Worm (Caenorhabditis elegans) whole organism, L4 larva: ENCODE measurements around the gene C48B4.12.
A peak's percentile ranks its signal among the peaks of the same experiment; 100 is the strongest.

Source experiments
- D1046.2 ChIP-seq: fragments of 200-800 bp; sonication (Bioruptor generic); IDR thresholded peaks from 2 replicates; pipeline ENCODE4 v1.3.6; 2022; ENCODE audit warnings: missing genetic modification characterization, missing compliant biosample characterization
- F37D6.2 ChIP-seq: sonication (generic microtip); optimal IDR thresholded peaks from 2 replicates; lab custom pipeline; 2016; ENCODE audit warnings: mild to moderate bottlenecking, missing genetic modification characterization, missing compliant biosample characterization
- T26A8.4 ChIP-seq: fragments of 200-800 bp; sonication (Bioruptor generic); IDR thresholded peaks from 2 replicates; pipeline ENCODE4 v1.3.6; 2022; ENCODE audit warnings: missing genetic modification characterization, missing compliant biosample characterization
- Y105C5A.15 ChIP-seq: fragments of 200-800 bp; sonication (Bioruptor generic); IDR thresholded peaks from 2 replicates; pipeline ENCODE4 v1.3.6; 2022; ENCODE audit warnings: missing genetic modification characterization, missing compliant biosample characterization
- Y5F2A.4 ChIP-seq: fragments of 200-800 bp; sonication (Bioruptor generic); optimal IDR thresholded peaks from 2 replicates; lab custom pipeline; 2018; ENCODE audit warnings: mild to moderate bottlenecking, missing genetic modification characterization, missing compliant biosample characterization
- aha-1 ChIP-seq: fragments of 150-350 bp; peaks from one replicate; lab custom pipeline; 2014; ENCODE audit warnings: missing biosample characterization, missing genetic modification characterization
- aly-2 ChIP-seq: sonication (generic microtip); optimal IDR thresholded peaks from 2 replicates; lab custom pipeline; 2018; ENCODE audit warnings: missing biosample characterization, missing genetic modification characterization
- arid-1 ChIP-seq: fragments of 200-800 bp; sonication (Bioruptor generic); conservative IDR thresholded peaks from 2 replicates; pipeline ENCODE4 v1.3.6; 2022; ENCODE audit warnings: missing genetic modification reagents, missing genetic modification characterization, missing compliant biosample characterization
- attf-4 ChIP-seq: sonication (generic microtip); optimal IDR thresholded peaks from 3 replicates; lab custom pipeline; 2017; ENCODE audit warnings: missing biosample characterization, missing genetic modification characterization
- ceh-20 ChIP-seq: fragments of 200-800 bp; sonication (Bioruptor generic); IDR thresholded peaks from 2 replicates; pipeline ENCODE4 v1.3.6; 2022; ENCODE audit warnings: missing genetic modification reagents, missing genetic modification characterization, missing compliant biosample characterization
- ceh-28 ChIP-seq: fragments of 150-350 bp; optimal IDR thresholded peaks from 2 replicates; lab custom pipeline; 2014; ENCODE audit warnings: missing biosample characterization, missing genetic modification reagents, missing genetic modification characterization
- ceh-32 ChIP-seq: sonication (generic microtip); optimal IDR thresholded peaks from 2 replicates; lab custom pipeline; 2016; ENCODE audit warnings: mild to moderate bottlenecking, missing genetic modification characterization, missing compliant biosample characterization; ENCODE audit not compliant: poor library complexity
- ces-1 ChIP-seq: fragments of 150-350 bp; sonication (generic microtip); optimal IDR thresholded peaks from 4 replicates; lab custom pipeline; 2014; ENCODE audit warnings: missing biosample characterization, missing genetic modification reagents, missing genetic modification characterization
- daf-12 ChIP-seq: fragments of 150-350 bp; optimal IDR thresholded peaks from 2 replicates; lab custom pipeline; 2014; ENCODE audit warnings: missing biosample characterization, missing genetic modification reagents, missing genetic modification characterization
- daf-16 ChIP-seq, 3 experiments: sonication (generic microtip); optimal IDR thresholded peaks; 2 replicates each; lab custom pipeline; 2016 to 2017; ENCODE audit warnings: missing genetic modification characterization in 3 of 3, missing genetic modification reagents in 3 of 3, mild to moderate bottlenecking in 2 of 3, missing compliant biosample characterization in 2 of 3, missing biosample characterization in 1 of 3, moderate library complexity in 1 of 3
- dmd-6 ChIP-seq: fragments of 200-800 bp; sonication (Bioruptor generic); IDR thresholded peaks from 2 replicates; pipeline ENCODE4 v1.3.6; 2022; ENCODE audit warnings: missing genetic modification reagents, missing genetic modification characterization, missing compliant biosample characterization
- dmd-9 ChIP-seq: fragments of 200-800 bp; sonication (Bioruptor generic); IDR thresholded peaks from 2 replicates; pipeline ENCODE4 v1.3.6; 2022; ENCODE audit warnings: missing genetic modification reagents, missing genetic modification characterization, missing compliant biosample characterization
- duxl-1 ChIP-seq: sonication (generic microtip); optimal IDR thresholded peaks from 2 replicates; lab custom pipeline; 2016; ENCODE audit warnings: mild to moderate bottlenecking, missing genetic modification characterization, moderate library complexity, missing compliant biosample characterization; ENCODE audit not compliant: poor library complexity
- egl-27 ChIP-seq: sonication (generic microtip); optimal IDR thresholded peaks from 3 replicates; lab custom pipeline; 2017; ENCODE audit warnings: missing biosample characterization, missing genetic modification reagents, missing genetic modification characterization
- egl-43 ChIP-seq: fragments of 200-800 bp; sonication (Bioruptor generic); IDR thresholded peaks from 2 replicates; pipeline ENCODE4 v1.3.6; 2022; ENCODE audit warnings: missing genetic modification reagents, missing genetic modification characterization, missing compliant biosample characterization
- fkh-10 ChIP-seq: fragments of 150-350 bp; optimal IDR thresholded peaks from 2 replicates; lab custom pipeline; 2014; ENCODE audit warnings: missing biosample characterization, missing genetic modification reagents, missing genetic modification characterization
- fos-1 ChIP-seq: fragments of 150-350 bp; optimal IDR thresholded peaks from 2 replicates; lab custom pipeline; 2014; ENCODE audit warnings: missing biosample characterization, missing genetic modification characterization
- hif-1 ChIP-seq, 2 experiments: sonication (generic microtip); optimal IDR thresholded peaks; 2 replicates each; lab custom pipeline; 2016 to 2017; ENCODE audit warnings: missing compliant biosample characterization in 2 of 2, missing genetic modification characterization in 2 of 2, missing genetic modification reagents in 2 of 2, missing genotype in 2 of 2, mild to moderate bottlenecking in 1 of 2
- hlh-11 ChIP-seq: fragments of 200-800 bp; sonication (Bioruptor generic); optimal IDR thresholded peaks from 2 replicates; lab custom pipeline; 2018; ENCODE audit warnings: mild to moderate bottlenecking, missing genetic modification characterization, missing compliant biosample characterization
- jun-1 ChIP-seq: fragments of 150-350 bp; optimal IDR thresholded peaks from 2 replicates; lab custom pipeline; 2014; ENCODE audit warnings: missing biosample characterization, missing genetic modification reagents, missing genetic modification characterization
- lim-7 ChIP-seq: fragments of 200-800 bp; sonication (Bioruptor generic); IDR thresholded peaks from 2 replicates; pipeline ENCODE4 v1.3.6; 2022; ENCODE audit warnings: missing genetic modification characterization, missing compliant biosample characterization
- lin-15B ChIP-seq: fragments of 150-350 bp; sonication (generic microtip); optimal IDR thresholded peaks from 3 replicates; lab custom pipeline; 2014; ENCODE audit warnings: missing biosample characterization, missing genetic modification characterization
- lsy-2 ChIP-seq, 2 experiments: fragments of 150-350 bp in 1 of 2; sonication (generic microtip) in 1 of 2; optimal IDR thresholded peaks; 2 replicates each; lab custom pipeline; 2014 to 2017; ENCODE audit warnings: missing biosample characterization in 2 of 2, missing genetic modification characterization in 2 of 2
- madf-5 ChIP-seq, 2 experiments: fragments of 200-800 bp; sonication (Bioruptor generic); IDR thresholded peaks; 2 replicates each; pipeline ENCODE4 v1.3.6; 2022; ENCODE audit warnings: missing compliant biosample characterization in 2 of 2, missing genetic modification characterization in 2 of 2
- mdt-29 ChIP-seq: fragments of 200-800 bp; sonication (Bioruptor generic); IDR thresholded peaks from 2 replicates; pipeline ENCODE4 v1.3.6; 2022; ENCODE audit warnings: missing genetic modification reagents, missing genetic modification characterization, missing compliant biosample characterization
- mxl-2 ChIP-seq: fragments of 200-800 bp; sonication (Bioruptor generic); conservative IDR thresholded peaks from 2 replicates; pipeline ENCODE4 v1.3.6; 2022; ENCODE audit warnings: missing genetic modification reagents, missing genetic modification characterization, missing compliant biosample characterization
- nhr-10 ChIP-seq: fragments of 150-350 bp; optimal IDR thresholded peaks from 2 replicates; lab custom pipeline; 2014; ENCODE audit warnings: missing biosample characterization, missing genetic modification characterization
- nhr-11 ChIP-seq: fragments of 150-350 bp; optimal IDR thresholded peaks from 2 replicates; lab custom pipeline; 2014; ENCODE audit warnings: missing biosample characterization, missing genetic modification characterization
- nhr-237 ChIP-seq: sonication (generic microtip); optimal IDR thresholded peaks from 2 replicates; lab custom pipeline; 2017; ENCODE audit warnings: missing biosample characterization, missing genetic modification characterization
- nhr-41 ChIP-seq: fragments of 200-800 bp; sonication (Bioruptor generic); IDR thresholded peaks from 2 replicates; pipeline ENCODE4 v1.3.6; 2022; ENCODE audit warnings: missing genetic modification reagents, missing genetic modification characterization, missing compliant biosample characterization
- nhr-48 ChIP-seq: sonication (generic microtip); optimal IDR thresholded peaks from 2 replicates; lab custom pipeline; 2016; ENCODE audit warnings: mild to moderate bottlenecking, missing genetic modification characterization, missing compliant biosample characterization
- nhr-76 ChIP-seq: fragments of 150-350 bp; optimal IDR thresholded peaks from 2 replicates; lab custom pipeline; 2014; ENCODE audit warnings: missing biosample characterization, missing genetic modification characterization
- php-3 ChIP-seq: fragments of 200-800 bp; sonication (Bioruptor generic); IDR thresholded peaks from 2 replicates; pipeline ENCODE4 v1.3.6; 2022; ENCODE audit warnings: missing genetic modification reagents, missing genetic modification characterization, missing compliant biosample characterization
- pqm-1 ChIP-seq: sonication (generic microtip); optimal IDR thresholded peaks from 2 replicates; lab custom pipeline; 2017; ENCODE audit warnings: missing biosample characterization, missing genetic modification characterization
- rbr-2 ChIP-seq: sonication (generic microtip); optimal IDR thresholded peaks from 2 replicates; lab custom pipeline; 2016; ENCODE audit warnings: missing genotype, missing genetic modification characterization, missing compliant biosample characterization
- saeg-2 ChIP-seq: fragments of 200-800 bp; sonication (Bioruptor generic); IDR thresholded peaks from 2 replicates; pipeline ENCODE4 v1.3.6; 2022; ENCODE audit warnings: missing genetic modification reagents, missing genetic modification characterization, missing compliant biosample characterization
- set-16 ChIP-seq: fragments of 200-800 bp; sonication (Bioruptor generic); IDR thresholded peaks from 2 replicates; pipeline ENCODE4 v1.3.6; 2022; ENCODE audit warnings: missing genetic modification reagents, missing genetic modification characterization, missing compliant biosample characterization
- skn-1 ChIP-seq: fragments of 150-350 bp; optimal IDR thresholded peaks from 2 replicates; lab custom pipeline; 2014; ENCODE audit warnings: missing biosample characterization, missing genetic modification characterization
- snpc-4 ChIP-seq: fragments of 150-350 bp; optimal IDR thresholded peaks from 2 replicates; lab custom pipeline; 2014; ENCODE audit warnings: missing biosample characterization, missing genetic modification characterization
- tra-1 ChIP-seq: fragments of 200-800 bp; sonication (Bioruptor generic); IDR thresholded peaks from 2 replicates; pipeline ENCODE4 v1.3.6; 2022; ENCODE audit warnings: missing genetic modification reagents, missing genetic modification characterization, missing compliant biosample characterization
- unc-39 ChIP-seq: sonication (generic microtip); optimal IDR thresholded peaks from 2 replicates; lab custom pipeline; 2017; ENCODE audit warnings: missing biosample characterization, missing genetic modification characterization
- unc-62 ChIP-seq, 3 experiments: fragments of 150-350 bp in 1 of 3; sonication (generic microtip); optimal IDR thresholded peaks in 2 of 3; peaks in 1 of 3; 1 replicate in 1 of 3; 2 replicates in 2 of 3; lab custom pipeline; 2014 to 2017; ENCODE audit warnings: missing biosample characterization in 3 of 3, missing genetic modification characterization in 3 of 3, missing genetic modification reagents in 3 of 3, missing genotype in 1 of 3
- zag-1 ChIP-seq: fragments of 150-350 bp; optimal IDR thresholded peaks from 2 replicates; lab custom pipeline; 2014; ENCODE audit warnings: missing biosample characterization, missing genetic modification characterization
- zfp-3 ChIP-seq: fragments of 200-800 bp; sonication (Bioruptor generic); conservative IDR thresholded peaks from 2 replicates; pipeline ENCODE4 v1.3.6; 2022; ENCODE audit warnings: missing genetic modification reagents, missing genetic modification characterization, missing compliant biosample characterization
- zip-11 ChIP-seq: fragments of 200-800 bp; sonication (Bioruptor generic); IDR thresholded peaks from 2 replicates; pipeline ENCODE4 v1.3.6; 2022; ENCODE audit warnings: missing genetic modification characterization, missing compliant biosample characterization
- ztf-11 ChIP-seq: fragments of 150-350 bp; optimal IDR thresholded peaks from 2 replicates; lab custom pipeline; 2014; ENCODE audit warnings: missing biosample characterization, missing genetic modification characterization

C48B4.12 gene

DNA sequence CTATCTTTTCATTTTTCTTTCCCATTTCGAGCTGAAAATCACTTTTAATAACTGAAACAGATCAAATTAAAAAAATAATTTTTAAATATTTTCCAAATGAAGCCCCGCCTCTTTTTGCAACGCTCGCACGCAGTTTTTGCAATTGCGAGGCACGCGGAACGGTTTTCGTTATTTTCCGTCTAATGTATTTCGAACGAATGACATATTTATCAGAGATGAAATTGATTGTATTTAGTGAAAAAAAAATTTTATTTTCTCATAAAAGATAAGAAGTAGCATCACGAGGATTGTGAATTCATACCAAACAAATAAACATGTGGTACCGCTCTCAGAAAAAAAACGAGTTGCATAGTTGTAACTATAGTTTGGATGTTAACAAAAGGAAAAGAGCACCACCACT, 32.7 kb downstream of the C48B4.12 start, which contains the start of gene rpac-19 (continued):
- TF ChIP-seq fkh-10 (GFP tag; lab: Kevin White, UChicago) (no peak), hlh-11 (no peak), php-3 (GFP tag; lab: Robert Waterston, UW) (peak; percentile 67; the same call in 1 of the 2 replicates), zag-1 (tag; lab: Kevin White, UChicago) (no peak), unc-62 (GFP tag; optimal IDR thresholded peaks at IDR 0.05 in 1 of 2; lab: Kevin White, UChicago) (no peak), unc-62 (tag; optimal IDR thresholded peaks at IDR 0.05; lab: Kevin White, UChicago) (no peak), unc-39 (tag; lab: Kevin White, UChicago) (no peak), nhr-237 (tag; lab: Kevin White, UChicago) (no peak), nhr-10 (tag; lab: Kevin White, UChicago) (peak; percentile 13), egl-43 (GFP tag; lab: Robert Waterston, UW) (0 out of 2 replicates have a peak, but pooled peaks have one; percentile 43), Y5F2A.4 (GFP tag; lab: Kevin White, UChicago) (no peak), zfp-3 (GFP tag; lab: Robert Waterston, UW) (peak; percentile 73; the same call in 1 of the 2 replicates), daf-16 (GFP tag; optimal IDR thresholded peaks at IDR 0.05; lab: Kevin White, UChicago) (peak; percentile 9 to 56), daf-16 (tag; optimal IDR thresholded peaks at IDR 0.05; lab: Kevin White, UChicago) (peak; percentile 97), saeg-2 (GFP tag; lab: Robert Waterston, UW) (0 out of 2 replicates have a peak, but pooled peaks have one; percentile 8), mdt-29 (GFP tag; lab: Robert Waterston, UW) (peak; percentile 72; the same call in 1 of the 2 replicates), arid-1 (GFP tag; lab: Robert Waterston, UW) (peak; percentile 58; the same call in 1 of the 2 replicates), ceh-32 (no peak), nhr-76 (tag; lab: Kevin White, UChicago) (no peak), jun-1 (peak; percentile 27), hif-1 (tag; optimal IDR thresholded peaks at IDR 0.05; lab: Kevin White, UChicago) (peak in 1 of 2 experiments; percentile 74), lin-15B (tag; lab: Kevin White, UChicago) (no peak), mxl-2 (no peak), aly-2 (no peak), snpc-4 (tag; lab: Kevin White, UChicago) (no peak), lsy-2 (tag; optimal IDR thresholded peaks at IDR 0.05; lab: Kevin White, UChicago) (peak in 1 of 2 experiments; percentile 84), D1046.2 (no peak), zip-11 (no peak), F37D6.2 (tag; lab: Kevin White, UChicago) (peak; percentile 14), nhr-48 (tag; lab: Kevin White, UChicago) (peak; percentile 65), fos-1 (tag; lab: Kevin White, UChicago) (no peak), ces-1 (no peak), nhr-41 (GFP tag; lab: Robert Waterston, UW) (no peak; the same call in 1 of the 2 replicates), tra-1 (GFP tag; lab: Robert Waterston, UW) (no peak), attf-4 (tag; lab: Kevin White, UChicago) (no peak), pqm-1 (peak; percentile 12), daf-12 (no peak), dmd-6 (GFP tag; lab: Robert Waterston, UW) (peak; percentile 60), Y105C5A.15 (GFP tag; lab: Robert Waterston, UW) (0 out of 2 replicates have a peak, but pooled peaks have one; percentile 56), madf-5 (GFP tag; IDR thresholded peaks at IDR 0.05; lab: Robert Waterston, UW) (no peak), T26A8.4 (GFP tag; lab: Robert Waterston, UW) (peak; percentile 82), aha-1 (peak; percentile 72), nhr-11 (tag; lab: Kevin White, UChicago) (no peak), ztf-11 (tag; lab: Kevin White, UChicago) (no peak), rbr-2 (tag; lab: Kevin White, UChicago) (peak; percentile 46), egl-27 (tag; lab: Kevin White, UChicago) (no peak), skn-1 (no peak), lim-7 (no peak), duxl-1 (tag; lab: Kevin White, UChicago) (peak; percentile 77), set-16 (GFP tag; lab: Robert Waterston, UW) (no peak), ceh-28 (tag; lab: Kevin White, UChicago) (no peak), dmd-9 (no peak), ceh-20 (GFP tag; lab: Robert Waterston, UW) (0 out of 2 replicates have a peak, but pooled peaks have one; percentile 29)
